Fruit fly (Drosophila melanogaster): Measurements from ENCODE around the gene IntS10.

Gene IntS10

dm6 chr3L:3806330-3806729, at the start of gene IntS10, which contains the start of the genes CG32264 and ntc:
TSS of gene IntS10 (plus strand) at chr3L:3806710.
TSS of gene CG32264 (minus strand) at chr3L:3806459.
TSS of gene ntc (minus strand) at chr3L:3806459.
- no peak for TF ChIP-seq CG5204 (GFP tag; optimal IDR thresholded peaks at IDR 0.05)
- peak; percentile 87 for TF ChIP-seq Crg-1 (GFP tag; optimal IDR thresholded peaks at IDR 0.05)
- peak; percentile 71 for TF ChIP-seq CG14711 (tag; optimal IDR thresholded peaks at IDR 0.05)
- peak; percentile 92 for TF ChIP-seq toe (GFP tag; optimal IDR thresholded peaks at IDR 0.05)
- peak; percentile 60 for TF ChIP-seq CG33017 (tag; optimal IDR thresholded peaks at IDR 0.05)
- peak; percentile 71 for TF ChIP-seq bab1 (GFP tag; optimal IDR thresholded peaks at IDR 0.05)
- TF ChIP-seq tj (GFP tag; optimal IDR thresholded peaks at IDR 0.05) = peak; percentile 44
- TF ChIP-seq CG1620 (GFP tag; optimal IDR thresholded peaks at IDR 0.05) = peak; percentile 91
- TF ChIP-seq pad (GFP tag; optimal IDR thresholded peaks at IDR 0.05) = peak; percentile 73
- TF ChIP-seq CG7101 (tag; optimal IDR thresholded peaks at IDR 0.05) = peak; percentile 81
- peak; percentile 12 for TF ChIP-seq ovo (GFP tag; optimal IDR thresholded peaks at IDR 0.05)
- peak; percentile 80 for TF ChIP-seq CG11617 (GFP tag; optimal IDR thresholded peaks at IDR 0.05)
- TF ChIP-seq kay (GFP tag; ENCODE audit: borderline replicate concordance) = no peak
- no peak for TF ChIP-seq cnc (optimal IDR thresholded peaks at IDR 0.05)
- TF ChIP-seq Mnt (GFP tag; optimal IDR thresholded peaks at IDR 0.05) = peak; percentile 80
- peak; percentile 83 for TF ChIP-seq CG12768 (GFP tag; optimal IDR thresholded peaks at IDR 0.05)
- TF ChIP-seq CG7045 (GFP tag; optimal IDR thresholded peaks at IDR 0.05) = peak; percentile 67
- TF ChIP-seq Hr96 (GFP tag; optimal IDR thresholded peaks at IDR 0.05) = peak; percentile 84
- TF ChIP-seq Clk (GFP tag; optimal IDR thresholded peaks at IDR 0.05) = peak; percentile 71
- peak; percentile 44 for TF ChIP-seq cic (GFP tag; optimal IDR thresholded peaks at IDR 0.05)

dm6 chr3L:3758603-3759002, 47.9 kb upstream of the IntS10 start:
- TF ChIP-seq cnc (optimal IDR thresholded peaks at IDR 0.05) (no peak), Crg-1 (GFP tag; optimal IDR thresholded peaks at IDR 0.05) (no peak), CG7101 (tag; optimal IDR thresholded peaks at IDR 0.05) (no peak), CG1620 (GFP tag; optimal IDR thresholded peaks at IDR 0.05) (no peak), cic (GFP tag; optimal IDR thresholded peaks at IDR 0.05) (no peak), Mnt (GFP tag; optimal IDR thresholded peaks at IDR 0.05) (no peak), CG33017 (tag; optimal IDR thresholded peaks at IDR 0.05) (no peak), pad (GFP tag; optimal IDR thresholded peaks at IDR 0.05) (no peak)

dm6 chr3L:3760395-3760997, 46.0 kb upstream of the IntS10 start:
- TF ChIP-seq CG33017 (tag; optimal IDR thresholded peaks at IDR 0.05) (no peak), tj (GFP tag; optimal IDR thresholded peaks at IDR 0.05) (peak; percentile 56)

- TF ChIP-seq cnc (optimal IDR thresholded peaks at IDR 0.05) (no peak), Crg-1 (GFP tag; optimal IDR thresholded peaks at IDR 0.05) (no peak), tj (GFP tag; optimal IDR thresholded peaks at IDR 0.05) (no peak), CG7101 (tag; optimal IDR thresholded peaks at IDR 0.05) (no peak), Clk (GFP tag; optimal IDR thresholded peaks at IDR 0.05) (no peak), CG7045 (GFP tag; optimal IDR thresholded peaks at IDR 0.05) (no peak), CG11617 (GFP tag; optimal IDR thresholded peaks at IDR 0.05) (no peak), ovo (GFP tag; optimal IDR thresholded peaks at IDR 0.05) (no peak), kay (GFP tag; ENCODE audit: borderline replicate concordance) (no peak), CG1620 (GFP tag; optimal IDR thresholded peaks at IDR 0.05) (no peak), CG5204 (GFP tag; optimal IDR thresholded peaks at IDR 0.05) (no peak), cic (GFP tag; optimal IDR thresholded peaks at IDR 0.05) (no peak), CG12768 (GFP tag; optimal IDR thresholded peaks at IDR 0.05) (no peak), CG33017 (tag; optimal IDR thresholded peaks at IDR 0.05) (no peak), pad (GFP tag; optimal IDR thresholded peaks at IDR 0.05) (no peak), bab1 (GFP tag; optimal IDR thresholded peaks at IDR 0.05) (no peak), toe (GFP tag; optimal IDR thresholded peaks at IDR 0.05) (no peak), Mnt (GFP tag; optimal IDR thresholded peaks at IDR 0.05) (no peak), Hr96 (GFP tag; optimal IDR thresholded peaks at IDR 0.05) (no peak), CG14711 (tag; optimal IDR thresholded peaks at IDR 0.05) (no peak)
Measured at dm6 chr3L:3763335-3763734, 43.2 kb upstream of the IntS10 start.

- no peak for TF ChIP-seq Mnt (GFP tag; optimal IDR thresholded peaks at IDR 0.05)
- no peak for TF ChIP-seq CG33017 (tag; optimal IDR thresholded peaks at IDR 0.05)
- TF ChIP-seq tj (GFP tag; optimal IDR thresholded peaks at IDR 0.05) = peak; percentile 96
- TF ChIP-seq kay (GFP tag; ENCODE audit: borderline replicate concordance) = no peak
- TF ChIP-seq CG7045 (GFP tag; optimal IDR thresholded peaks at IDR 0.05) = no peak
Measured at dm6 chr3L:3764338-3764737, 42.2 kb upstream of the IntS10 start.

- TF ChIP-seq ovo (GFP tag; optimal IDR thresholded peaks at IDR 0.05) (peak; percentile 12), CG7045 (GFP tag; optimal IDR thresholded peaks at IDR 0.05) (peak; percentile 33), CG12768 (GFP tag; optimal IDR thresholded peaks at IDR 0.05) (peak; percentile 61), Crg-1 (GFP tag; optimal IDR thresholded peaks at IDR 0.05) (peak; percentile 13), CG33017 (tag; optimal IDR thresholded peaks at IDR 0.05) (peak; percentile 82), CG14711 (tag; optimal IDR thresholded peaks at IDR 0.05) (peak; percentile 67), kay (GFP tag; ENCODE audit: borderline replicate concordance) (no peak), bab1 (GFP tag; optimal IDR thresholded peaks at IDR 0.05) (peak; percentile 31), tj (GFP tag; optimal IDR thresholded peaks at IDR 0.05) (peak; percentile 70), cic (GFP tag; optimal IDR thresholded peaks at IDR 0.05) (peak; percentile 80), CG11617 (GFP tag; optimal IDR thresholded peaks at IDR 0.05) (peak; percentile 54), toe (GFP tag; optimal IDR thresholded peaks at IDR 0.05) (no peak), CG7101 (tag; optimal IDR thresholded peaks at IDR 0.05) (peak; percentile 83), CG5204 (GFP tag; optimal IDR thresholded peaks at IDR 0.05) (peak; percentile 47), Mnt (GFP tag; optimal IDR thresholded peaks at IDR 0.05) (peak; percentile 64), pad (GFP tag; optimal IDR thresholded peaks at IDR 0.05) (peak; percentile 55), Clk (GFP tag; optimal IDR thresholded peaks at IDR 0.05) (peak; percentile 72), Hr96 (GFP tag; optimal IDR thresholded peaks at IDR 0.05) (peak; percentile 17), CG1620 (GFP tag; optimal IDR thresholded peaks at IDR 0.05) (no peak), cnc (optimal IDR thresholded peaks at IDR 0.05) (no peak)
Measured at dm6 chr3L:3765782-3766520, 40.6 kb upstream of the IntS10 start.
